Worm (Caenorhabditis elegans): Measurements from ENCODE around the gene glb-16.

Gene glb-16

ce11 chrX:7522595-7522994 is 17.3 kb downstream of the glb-16 start:
- no peak for TF ChIP-seq tbx-37 (GFP tag; conservative IDR thresholded peaks at IDR 0.05)
- no peak for TF ChIP-seq ceh-13 (GFP tag; optimal IDR thresholded peaks at IDR 0.05)
- TF ChIP-seq flt-1 (GFP tag; IDR thresholded peaks at IDR 0.05) = no peak
- 0 out of 2 replicates have a peak, but pooled peaks have one; percentile 40 for TF ChIP-seq scrt-1 (GFP tag; IDR thresholded peaks at IDR 0.05)
- no peak for TF ChIP-seq tra-4 (tag; optimal IDR thresholded peaks at IDR 0.05)
- no peak for TF ChIP-seq hmbx-1 (tag; optimal IDR thresholded peaks at IDR 0.05)

DNA sequence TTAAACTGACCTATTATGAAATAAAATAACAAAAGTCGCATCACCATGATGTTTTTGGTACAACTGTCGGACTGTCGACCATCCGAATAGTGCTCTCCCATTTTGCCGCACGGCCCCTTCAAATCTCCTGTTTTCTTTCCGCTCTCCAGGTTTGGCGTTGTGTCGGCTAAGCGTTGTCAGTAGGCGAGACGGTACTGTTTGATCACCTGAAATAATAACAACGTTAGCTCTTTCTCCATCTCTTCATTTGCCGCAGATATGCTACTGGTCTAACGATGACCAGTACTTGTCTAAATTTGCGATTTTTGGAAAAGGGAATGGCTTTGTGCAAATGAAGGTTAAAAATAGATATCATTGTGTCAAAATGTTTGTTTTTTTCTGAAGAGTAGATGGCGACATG is 20.4 kb downstream of the glb-16 start, which contains the start of gene chts-1:
Gene chts-1, minus strand, starts transcription at position 101 of the 400 bp plus-strand sequence.
- no peak for TF ChIP-seq hnd-1 (tag; optimal IDR thresholded peaks at IDR 0.05)
- no peak for TF ChIP-seq hmg-4 (GFP tag; optimal IDR thresholded peaks at IDR 0.05)
- no peak for TF ChIP-seq sea-1 (GFP tag; conservative IDR thresholded peaks at IDR 0.05)
- no peak for TF ChIP-seq aly-1 (tag; optimal IDR thresholded peaks at IDR 0.05)
- no peak for TF ChIP-seq ceh-36 (tag; optimal IDR thresholded peaks at IDR 0.05)
- no peak for TF ChIP-seq tra-4 (tag; optimal IDR thresholded peaks at IDR 0.05)
- TF ChIP-seq pes-1 (GFP tag; IDR thresholded peaks at IDR 0.05) = no peak
- TF ChIP-seq F13C5.2 (tag; optimal IDR thresholded peaks at IDR 0.05) = no peak
- no peak for TF ChIP-seq ets-7 (tag; optimal IDR thresholded peaks at IDR 0.05)
- no peak for TF ChIP-seq scrt-1 (GFP tag; IDR thresholded peaks at IDR 0.05)
- TF ChIP-seq ama-1 (optimal IDR thresholded peaks at IDR 0.05) = no peak
- no peak for TF ChIP-seq ceh-13 (GFP tag; optimal IDR thresholded peaks at IDR 0.05)
- no peak for TF ChIP-seq B0310.2 (tag; optimal IDR thresholded peaks at IDR 0.05)
- TF ChIP-seq flt-1 (GFP tag; IDR thresholded peaks at IDR 0.05) = no peak
- no peak for TF ChIP-seq tbx-37 (GFP tag; conservative IDR thresholded peaks at IDR 0.05)
- no peak for TF ChIP-seq hmbx-1 (tag; optimal IDR thresholded peaks at IDR 0.05)
- TF ChIP-seq tbx-11 (GFP tag; IDR thresholded peaks at IDR 0.05) = no peak

DNA sequence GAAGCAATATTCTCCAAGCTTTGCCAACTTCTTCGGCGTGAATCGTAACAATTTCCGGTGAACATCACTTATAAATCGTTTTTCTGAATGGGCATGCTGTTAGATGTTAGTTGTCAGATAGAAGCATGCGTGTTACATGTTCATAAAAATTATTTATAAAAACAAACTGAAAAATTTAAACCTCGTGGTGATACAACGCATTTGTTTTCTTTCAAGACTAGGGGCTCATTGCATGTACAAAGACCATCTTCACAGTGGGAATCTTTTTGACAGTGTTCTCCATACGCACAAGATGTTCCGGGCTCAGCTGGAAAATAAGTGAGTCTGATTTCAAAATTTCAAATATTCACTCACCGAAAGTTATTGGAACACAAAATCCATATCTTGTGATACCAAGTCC is 27.2 kb downstream of the glb-16 start:
- no peak for TF ChIP-seq flt-1 (GFP tag; IDR thresholded peaks at IDR 0.05)
- no peak for TF ChIP-seq hmg-4 (GFP tag; optimal IDR thresholded peaks at IDR 0.05)
- TF ChIP-seq tbx-11 (GFP tag; IDR thresholded peaks at IDR 0.05) = no peak
- TF ChIP-seq ama-1 (optimal IDR thresholded peaks at IDR 0.05) = no peak
- no peak for TF ChIP-seq scrt-1 (GFP tag; IDR thresholded peaks at IDR 0.05)
- TF ChIP-seq pes-1 (GFP tag; IDR thresholded peaks at IDR 0.05) = no peak
- no peak for TF ChIP-seq ets-7 (tag; optimal IDR thresholded peaks at IDR 0.05)
- TF ChIP-seq sea-1 (GFP tag; conservative IDR thresholded peaks at IDR 0.05) = no peak
- no peak for TF ChIP-seq B0310.2 (tag; optimal IDR thresholded peaks at IDR 0.05)
- no peak for TF ChIP-seq ceh-36 (tag; optimal IDR thresholded peaks at IDR 0.05)
- TF ChIP-seq tbx-37 (GFP tag; conservative IDR thresholded peaks at IDR 0.05) = no peak
- no peak for TF ChIP-seq ceh-13 (GFP tag; optimal IDR thresholded peaks at IDR 0.05)
- TF ChIP-seq aly-1 (tag; optimal IDR thresholded peaks at IDR 0.05) = no peak
- no peak for TF ChIP-seq tra-4 (tag; optimal IDR thresholded peaks at IDR 0.05)

ce11 chrX:7507141-7507540 is 32.8 kb downstream of the glb-16 start:
- no peak for TF ChIP-seq hnd-1 (tag; optimal IDR thresholded peaks at IDR 0.05)
- TF ChIP-seq flt-1 (GFP tag; IDR thresholded peaks at IDR 0.05) = 0 out of 2 replicates have a peak, but pooled peaks have one; percentile 39
- TF ChIP-seq tbx-11 (GFP tag; IDR thresholded peaks at IDR 0.05) = no peak
- TF ChIP-seq ama-1 (optimal IDR thresholded peaks at IDR 0.05) = no peak

- TF ChIP-seq ama-1 (optimal IDR thresholded peaks at IDR 0.05) (no peak), sea-1 (GFP tag; conservative IDR thresholded peaks at IDR 0.05) (no peak), ets-7 (tag; optimal IDR thresholded peaks at IDR 0.05) (no peak), ceh-36 (tag; optimal IDR thresholded peaks at IDR 0.05) (no peak), tbx-11 (GFP tag; IDR thresholded peaks at IDR 0.05) (no peak), B0310.2 (tag; optimal IDR thresholded peaks at IDR 0.05) (no peak)
Observed at ce11 chrX:7506533-7506932, 33.4 kb downstream of the glb-16 start, which contains the start of gene lgc-11. Gene lgc-11, minus strand, starts transcription at chrX:7506633.

ce11 chrX:7502807-7503206 is 37.1 kb downstream of the glb-16 start, which contains the start of gene F48E3.6:
Gene F48E3.6, minus strand, starts transcription at chrX:7502907.
- TF ChIP-seq ceh-13 (GFP tag; optimal IDR thresholded peaks at IDR 0.05) = no peak
- TF ChIP-seq ama-1 (optimal IDR thresholded peaks at IDR 0.05) = no peak
- no peak for TF ChIP-seq ets-7 (tag; optimal IDR thresholded peaks at IDR 0.05)
- no peak for TF ChIP-seq F13C5.2 (tag; optimal IDR thresholded peaks at IDR 0.05)
- no peak for TF ChIP-seq sea-1 (GFP tag; conservative IDR thresholded peaks at IDR 0.05)

DNA sequence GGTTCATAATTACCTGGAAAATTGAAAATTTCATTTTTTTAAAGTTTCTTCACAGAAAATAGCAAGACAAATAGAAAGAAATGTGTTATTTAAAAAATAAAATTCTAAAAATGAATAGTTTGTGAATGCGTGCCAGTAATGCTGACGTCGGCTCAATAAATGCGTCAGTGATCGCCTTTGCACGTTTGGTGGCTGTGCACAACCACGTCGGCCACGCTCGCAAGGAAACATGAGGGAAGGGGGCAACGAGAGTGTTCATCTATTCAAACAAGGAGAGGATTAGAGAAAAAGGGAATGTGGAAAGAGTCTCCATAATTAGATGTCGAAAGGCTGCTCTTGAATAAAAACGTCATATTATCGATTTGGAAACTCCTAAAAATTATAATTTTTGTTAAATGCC is 39.0 kb downstream of the glb-16 start, which contains the start of gene uggt-1:
Gene uggt-1, minus strand, starts transcription at position 13 of the 400 bp plus-strand sequence.
- TF ChIP-seq ceh-36 (tag; optimal IDR thresholded peaks at IDR 0.05) (peak; percentile 64), flt-1 (GFP tag; IDR thresholded peaks at IDR 0.05) (peak; percentile 26; the same call in 1 of the 2 replicates), sea-1 (GFP tag; conservative IDR thresholded peaks at IDR 0.05) (peak; percentile 71), F13C5.2 (tag; optimal IDR thresholded peaks at IDR 0.05) (peak; percentile 85), hmbx-1 (tag; optimal IDR thresholded peaks at IDR 0.05) (no peak), hmg-4 (GFP tag; optimal IDR thresholded peaks at IDR 0.05) (peak; percentile 83)

ce11 chrX:7495491-7495890 is 44.4 kb downstream of the glb-16 start, which contains the start of gene try-14:
Gene try-14, minus strand, starts transcription at chrX:7495591.
- TF ChIP-seq sea-1 (GFP tag; conservative IDR thresholded peaks at IDR 0.05) (no peak), tra-4 (tag; optimal IDR thresholded peaks at IDR 0.05) (no peak), scrt-1 (GFP tag; IDR thresholded peaks at IDR 0.05) (no peak), ceh-13 (GFP tag; optimal IDR thresholded peaks at IDR 0.05) (no peak), ama-1 (optimal IDR thresholded peaks at IDR 0.05) (no peak), B0310.2 (tag; optimal IDR thresholded peaks at IDR 0.05) (no peak)

DNA sequence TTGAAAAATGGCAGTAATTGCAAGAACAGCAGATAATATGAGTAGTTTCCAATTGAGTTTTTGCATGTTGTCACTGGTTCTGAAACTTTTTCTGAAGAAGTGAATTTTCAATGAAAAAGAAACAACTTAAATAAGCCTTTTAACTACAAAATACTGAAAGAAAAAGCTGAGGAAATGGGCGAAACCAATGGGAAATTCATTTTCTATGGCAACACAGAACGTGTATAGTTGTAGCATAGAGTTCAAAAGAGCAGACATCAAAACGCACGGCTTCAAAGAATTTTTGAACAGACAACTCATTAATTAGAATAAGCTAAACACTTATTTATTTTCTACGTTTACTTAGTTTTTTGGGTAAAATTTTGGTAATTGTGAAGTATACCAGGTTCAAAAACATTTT is 46.9 kb downstream of the glb-16 start, which contains the start of gene F48E3.2:
Gene F48E3.2, minus strand, starts transcription at position 101 of the 400 bp plus-strand sequence.
- TF ChIP-seq F13C5.2 (tag; optimal IDR thresholded peaks at IDR 0.05) (no peak), hnd-1 (tag; optimal IDR thresholded peaks at IDR 0.05) (no peak), hmg-4 (GFP tag; optimal IDR thresholded peaks at IDR 0.05) (no peak), tbx-11 (GFP tag; IDR thresholded peaks at IDR 0.05) (no peak), scrt-1 (GFP tag; IDR thresholded peaks at IDR 0.05) (no peak), sea-1 (GFP tag; conservative IDR thresholded peaks at IDR 0.05) (no peak), pes-1 (GFP tag; IDR thresholded peaks at IDR 0.05) (no peak), B0310.2 (tag; optimal IDR thresholded peaks at IDR 0.05) (no peak), tra-4 (tag; optimal IDR thresholded peaks at IDR 0.05) (no peak), tbx-37 (GFP tag; conservative IDR thresholded peaks at IDR 0.05) (no peak), ama-1 (optimal IDR thresholded peaks at IDR 0.05) (no peak), flt-1 (GFP tag; IDR thresholded peaks at IDR 0.05) (no peak), aly-1 (tag; optimal IDR thresholded peaks at IDR 0.05) (no peak), hmbx-1 (tag; optimal IDR thresholded peaks at IDR 0.05) (no peak)

Data from whole organism, early embryonic.